Worm (Caenorhabditis elegans) whole organism, L4/young adult: ENCODE results near the gene gly-4.

Experiments used
- W03F9.2 ChIP-seq: fragments of 150-350 bp; optimal IDR thresholded peaks from 2 replicates; lab custom pipeline; 2014; ENCODE audit warnings: missing biosample characterization, missing genetic modification characterization
- dao-5 ChIP-seq: sonication (generic microtip); optimal IDR thresholded peaks from 2 replicates; lab custom pipeline; 2016; ENCODE audit warnings: missing genotype, missing genetic modification characterization, moderate library complexity, missing compliant biosample characterization
- him-1 ChIP-seq: sonication (generic microtip); optimal IDR thresholded peaks from 2 replicates; lab custom pipeline; 2016; ENCODE audit warnings: missing genotype, missing genetic modification reagents, missing genetic modification characterization, missing compliant biosample characterization

DNA sequence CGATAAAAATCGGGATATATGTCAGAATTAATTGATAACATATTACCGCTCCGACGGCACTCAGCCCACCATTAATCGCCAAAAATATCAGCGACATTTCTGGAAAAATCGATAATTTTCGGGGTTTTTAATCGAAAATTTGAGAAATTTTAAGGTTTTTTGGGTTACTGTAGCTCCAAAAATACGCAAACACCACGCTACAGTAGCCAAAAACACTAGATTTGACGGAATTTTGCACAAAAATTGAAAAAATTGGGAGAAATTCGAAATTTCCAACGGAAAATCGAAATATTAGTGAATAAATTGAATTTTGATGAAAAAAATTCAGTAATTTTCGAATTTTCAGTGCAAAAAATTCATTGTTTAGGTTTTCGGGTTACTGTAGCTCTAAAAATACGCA, 39.1 kb upstream of the gly-4 start, which contains the start of gene algn-7:
- TF ChIP-seq him-1 (tag; lab: Kevin White, UChicago) (no peak), W03F9.2 (tag; lab: Kevin White, UChicago) (no peak), dao-5 (tag; lab: Kevin White, UChicago) (no peak)
